Worm (Caenorhabditis elegans): ENCODE results near the gene air-1.

The air-1 gene

ce11 chrV:8245457-8245856 is 24.2 kb downstream of the air-1 start, which contains the start of gene C16D9.5:
TSS of gene C16D9.5 (minus strand) at chrV:8245557.
- TF ChIP-seq unc-62 (GFP tag; optimal IDR thresholded peaks at IDR 0.05) = no peak

ce11 chrV:8247311-8248105 is 26.2 kb downstream of the air-1 start:
- TF ChIP-seq unc-62 (GFP tag; optimal IDR thresholded peaks at IDR 0.05) = no peak

ce11 chrV:8250208-8250607 is 28.9 kb downstream of the air-1 start, which contains the start of gene C16D9.6:
TSS of gene C16D9.6 (minus strand) at chrV:8250308.
- TF ChIP-seq unc-62 (GFP tag; optimal IDR thresholded peaks at IDR 0.05) = no peak

DNA sequence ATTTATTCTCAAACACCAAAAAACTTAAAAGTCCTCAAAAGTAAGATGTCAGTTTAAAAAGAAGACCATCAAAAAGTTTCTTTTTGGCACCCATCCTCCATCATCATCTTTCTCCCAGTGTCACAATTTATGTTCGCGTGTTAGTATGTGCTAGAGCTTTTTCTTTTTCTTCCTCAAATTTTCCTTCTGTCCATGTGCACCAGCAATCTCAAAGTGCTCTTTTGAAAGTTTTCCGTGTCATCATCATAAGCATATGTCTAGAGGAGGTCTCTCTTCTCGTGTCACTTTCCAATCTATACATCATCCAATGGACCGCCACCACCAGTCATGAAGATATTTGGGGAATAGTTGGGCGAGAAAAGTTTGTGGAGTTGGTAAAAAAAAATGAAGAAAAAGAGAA is 29.8 kb downstream of the air-1 start:
- no peak for TF ChIP-seq unc-62 (GFP tag; optimal IDR thresholded peaks at IDR 0.05)

DNA sequence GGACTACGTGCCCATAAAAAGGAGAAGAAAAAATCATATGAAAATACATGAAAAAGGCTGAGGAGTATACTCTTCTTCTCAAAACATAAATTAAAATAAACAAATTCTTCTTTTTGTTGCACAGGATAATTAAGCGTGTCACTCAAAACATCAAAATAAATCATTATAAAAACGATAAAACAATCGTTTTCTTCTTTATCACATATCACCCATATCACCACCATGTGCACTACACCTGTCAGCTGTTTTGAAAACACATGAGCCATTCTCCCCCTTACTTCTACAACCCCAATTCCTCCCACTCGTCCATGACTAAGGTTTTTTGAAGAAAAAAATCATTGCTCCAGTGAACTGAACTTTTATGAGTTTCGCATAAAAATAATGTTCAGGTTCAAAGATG is 31.2 kb downstream of the air-1 start:
- TF ChIP-seq unc-62 (GFP tag; optimal IDR thresholded peaks at IDR 0.05) = no peak

DNA sequence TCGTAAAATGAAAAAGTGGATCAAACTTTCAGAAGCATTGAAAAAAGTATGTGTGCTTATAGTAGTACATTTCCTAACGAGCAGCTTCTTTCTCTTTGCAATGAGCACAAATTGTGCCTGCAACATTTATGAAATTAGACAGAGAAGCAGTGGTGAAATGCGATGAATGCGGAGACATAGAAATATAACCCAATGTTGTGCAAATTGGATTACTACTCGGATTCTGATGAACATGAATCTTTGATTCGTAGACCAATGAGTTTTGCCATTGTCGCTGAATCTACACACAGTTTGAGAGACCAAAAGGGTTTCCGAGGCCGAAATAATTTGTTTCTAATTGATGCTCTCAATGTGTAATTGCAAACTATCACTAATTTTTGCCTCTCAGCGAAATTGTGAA is 32.7 kb downstream of the air-1 start:
- no peak for TF ChIP-seq unc-62 (GFP tag; optimal IDR thresholded peaks at IDR 0.05)

ce11 chrV:8254973-8255372 is 33.7 kb downstream of the air-1 start:
- no peak for TF ChIP-seq unc-62 (GFP tag; optimal IDR thresholded peaks at IDR 0.05)

DNA sequence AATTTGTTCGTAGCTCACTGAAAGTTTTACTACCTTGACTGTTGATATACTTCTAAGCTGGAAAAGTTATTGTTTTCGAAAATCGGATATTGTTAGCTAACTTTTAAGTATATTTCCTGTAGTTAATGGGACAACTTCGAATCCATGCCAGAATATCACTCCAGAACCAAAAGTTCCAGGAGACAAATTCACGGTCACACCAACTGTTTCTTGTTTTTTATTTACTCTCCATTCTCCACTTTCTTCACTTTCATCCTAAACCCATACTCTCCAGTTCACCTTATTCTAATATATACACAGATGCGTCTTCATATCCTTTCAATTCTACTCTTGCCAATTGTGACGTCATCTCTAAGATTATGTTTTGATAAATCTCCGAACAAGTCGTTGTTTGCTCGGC is 37.7 kb downstream of the air-1 start, which contains the start of gene C16D9.1:
Gene C16D9.1, plus strand, starts transcription at position 301 of the 400 bp plus-strand sequence.
- TF ChIP-seq unc-62 (GFP tag; optimal IDR thresholded peaks at IDR 0.05) = no peak

ce11 chrV:8262212-8262611 is 40.9 kb downstream of the air-1 start:
- no peak for TF ChIP-seq unc-62 (GFP tag; optimal IDR thresholded peaks at IDR 0.05)

DNA sequence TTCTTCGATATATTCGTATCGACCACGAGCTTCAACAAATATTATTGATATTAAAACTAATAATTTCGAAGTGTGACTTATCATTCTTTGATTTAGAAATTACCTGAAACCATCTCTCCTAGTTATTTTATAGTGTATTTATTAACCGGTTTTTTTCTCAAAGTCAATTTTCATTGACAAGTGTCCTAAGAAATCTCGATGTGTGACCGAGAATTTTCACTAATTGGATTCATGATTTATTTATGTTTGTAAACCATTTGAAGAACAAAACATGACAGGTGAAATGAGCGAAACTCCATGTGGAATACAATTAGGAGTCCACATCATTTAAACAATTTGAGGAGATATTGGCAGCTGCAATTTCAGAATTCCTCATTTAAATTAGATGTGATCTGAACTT is 42.2 kb downstream of the air-1 start, which contains the start of gene C16D9.8:
Gene C16D9.8, minus strand, starts transcription at position 101 of the 400 bp plus-strand sequence.
- TF ChIP-seq unc-62 (GFP tag; optimal IDR thresholded peaks at IDR 0.05) = no peak

DNA sequence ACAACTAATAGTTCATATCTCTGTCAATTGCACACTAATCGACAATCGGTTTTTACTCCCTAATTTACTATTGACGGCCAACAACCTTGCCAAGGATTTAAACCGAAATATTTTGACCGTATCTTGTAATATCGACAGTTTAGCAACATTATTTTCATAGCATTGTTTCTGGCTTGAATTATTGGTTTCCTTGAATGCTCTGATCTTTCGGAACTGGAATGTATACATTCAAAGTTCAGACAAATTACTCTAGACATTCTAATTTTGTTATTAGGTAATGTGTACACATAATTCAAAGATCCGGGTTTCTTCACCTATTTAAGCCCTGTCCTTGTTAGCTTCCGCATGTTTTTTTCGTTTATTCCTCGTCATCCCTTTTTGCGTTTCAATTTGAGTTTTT is 42.7 kb downstream of the air-1 start, which contains the start of gene C16D9.9:
Gene C16D9.9, plus strand, starts transcription at position 301 of the 400 bp plus-strand sequence.
- no peak for TF ChIP-seq unc-62 (GFP tag; optimal IDR thresholded peaks at IDR 0.05)

DNA sequence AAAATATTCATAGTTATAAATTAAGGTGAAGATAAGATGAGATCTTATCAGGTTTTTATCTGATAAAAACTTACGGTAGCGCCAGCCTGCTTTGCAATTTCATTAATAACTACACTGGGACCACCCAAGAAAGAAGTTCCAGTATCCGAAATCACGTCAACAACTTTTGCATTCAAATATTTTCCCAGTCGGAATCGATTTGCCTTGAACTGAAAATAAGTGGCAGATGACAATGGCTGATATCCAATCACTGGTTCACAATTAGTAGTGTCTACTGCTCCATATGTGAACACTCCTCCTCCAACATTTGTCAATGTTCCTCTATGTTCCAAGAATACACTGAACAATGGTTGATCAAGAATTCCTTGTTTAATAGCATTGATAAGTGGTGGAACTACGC is 44.9 kb downstream of the air-1 start, which contains the start of gene F21F8.5:
Gene F21F8.5, minus strand, starts transcription at position 101 of the 400 bp plus-strand sequence.
- no peak for TF ChIP-seq unc-62 (GFP tag; optimal IDR thresholded peaks at IDR 0.05)

DNA sequence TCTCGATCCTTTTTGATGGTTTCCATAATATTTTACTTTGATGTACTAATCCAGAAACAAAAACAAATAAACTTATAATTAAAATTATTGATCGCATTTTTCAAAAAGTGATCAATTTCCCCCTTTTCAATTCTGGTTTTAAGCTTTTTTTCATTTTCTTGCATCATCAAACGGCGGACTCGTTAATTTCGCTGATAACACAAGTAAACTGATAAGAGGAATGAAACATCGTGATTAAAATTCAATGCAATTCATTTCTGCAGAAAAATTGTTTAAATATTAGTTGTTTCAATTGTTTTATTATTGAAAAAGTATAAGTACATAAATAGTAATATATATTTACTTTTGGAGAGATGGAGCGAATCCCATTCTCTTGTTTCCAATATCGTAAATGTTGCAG is 46.0 kb downstream of the air-1 start:
- TF ChIP-seq unc-62 (GFP tag; optimal IDR thresholded peaks at IDR 0.05) = no peak

ce11 chrV:8268902-8269301 is 47.6 kb downstream of the air-1 start, which contains the start of the genes asp-6 and asp-12:
TSS of gene asp-6 (minus strand) at chrV:8268937.
TSS of gene asp-12 (plus strand) at chrV:8269210.
- no peak for TF ChIP-seq unc-62 (GFP tag; optimal IDR thresholded peaks at IDR 0.05)

DNA sequence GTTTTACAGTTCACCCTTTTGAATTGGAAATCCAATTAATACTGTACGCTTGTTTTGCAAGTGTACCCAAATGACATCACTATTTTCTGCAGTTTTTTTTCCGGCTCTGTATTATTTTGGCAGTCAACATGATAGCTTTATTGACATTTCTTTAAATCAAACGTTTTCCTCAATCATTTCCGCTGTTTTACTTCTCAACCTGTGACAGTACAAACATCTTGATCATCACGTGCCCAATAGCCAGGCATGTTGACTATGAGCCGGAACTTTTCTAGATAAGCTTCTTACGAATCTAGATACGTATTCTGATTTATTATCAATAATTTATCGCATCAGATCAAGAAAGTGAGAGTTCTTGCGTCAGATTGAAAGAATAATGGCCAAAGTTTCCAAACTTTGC is 48.6 kb downstream of the air-1 start:
- TF ChIP-seq unc-62 (GFP tag; optimal IDR thresholded peaks at IDR 0.05) = no peak

- no peak for TF ChIP-seq unc-62 (GFP tag; optimal IDR thresholded peaks at IDR 0.05)
These were observed 50.1 kb downstream of the air-1 start for ce11 chrV:8271395-8271794.

- no peak for TF ChIP-seq unc-62 (GFP tag; optimal IDR thresholded peaks at IDR 0.05)
These were observed 50.7 kb downstream of the air-1 start, which contains the start of gene asp-5 for ce11 chrV:8271995-8272394. TSS of gene asp-5 (plus strand) at chrV:8272385.

Data from whole organism, dauer.